Fruit fly (Drosophila melanogaster) whole organism, embryonic: ENCODE data around the gene amrt.

ENCODE experiments used
- Atf3 ChIP-seq: fragments of 200-800 bp; sonication (Bioruptor generic); optimal IDR thresholded peaks from 3 replicates; lab custom pipeline; 2016; ENCODE audit warnings: missing biosample characterization, missing genetic modification characterization
- B-H2 ChIP-seq: fragments of 200-800 bp; sonication (Bioruptor generic); optimal IDR thresholded peaks from 2 replicates; lab custom pipeline; 2018; ENCODE audit warnings: missing biosample characterization, mild to moderate bottlenecking, missing genetic modification characterization
- Bgb ChIP-seq: fragments of 200-800 bp; sonication (Bioruptor generic); IDR thresholded peaks from 2 replicates; pipeline ENCODE4 v1.3.6; 2022; ENCODE audit warnings: missing biosample characterization, missing genetic modification characterization; ENCODE audit not compliant: partially characterized antibody
- CG10147 ChIP-seq: fragments of 200-800 bp; sonication (Bioruptor generic); optimal IDR thresholded peaks from 2 replicates; lab custom pipeline; 2019; ENCODE audit warnings: missing biosample characterization, mild to moderate bottlenecking, missing genetic modification characterization, moderate library complexity
- CG1024 ChIP-seq: fragments of 200-800 bp; sonication (Bioruptor generic); IDR thresholded peaks from 2 replicates; pipeline ENCODE4 v1.3.6; 2022; ENCODE audit warnings: missing biosample characterization, missing genetic modification characterization
- CG11723 ChIP-seq: fragments of 200-800 bp; sonication (Bioruptor generic); optimal IDR thresholded peaks from 2 replicates; lab custom pipeline; 2017; ENCODE audit warnings: missing biosample characterization, mild to moderate bottlenecking, missing genetic modification characterization
- CG12219 ChIP-seq: fragments of 200-800 bp; sonication (Bioruptor generic); optimal IDR thresholded peaks from 3 replicates; lab custom pipeline; 2018; ENCODE audit warnings: missing biosample characterization, mild to moderate bottlenecking, missing genetic modification characterization
- CG13287 ChIP-seq: fragments of 200-800 bp; sonication (Bioruptor generic); IDR thresholded peaks from 2 replicates; pipeline ENCODE4 v1.3.6; 2022; ENCODE audit warnings: missing biosample characterization, missing genetic modification characterization; ENCODE audit not compliant: partially characterized antibody
- CG13624 ChIP-seq: fragments of 200-800 bp; sonication (Bioruptor generic); optimal IDR thresholded peaks from 2 replicates; lab custom pipeline; 2016; ENCODE audit warnings: missing biosample characterization, missing genetic modification characterization
- CG16815 ChIP-seq: fragments of 200-800 bp; sonication (Bioruptor generic); optimal IDR thresholded peaks from 3 replicates; lab custom pipeline; 2017; ENCODE audit warnings: missing biosample characterization, mild to moderate bottlenecking, missing genetic modification characterization
- CG17912 ChIP-seq: fragments of 200-800 bp; sonication (Bioruptor generic); optimal IDR thresholded peaks from 2 replicates; lab custom pipeline; 2018; ENCODE audit warnings: missing biosample characterization, mild to moderate bottlenecking, missing genetic modification characterization
- CG18011 ChIP-seq: fragments of 200-800 bp; sonication (Bioruptor generic); optimal IDR thresholded peaks from 2 replicates; lab custom pipeline; 2017; ENCODE audit warnings: missing biosample characterization, missing genetic modification characterization, mild to moderate bottlenecking, moderate library complexity, missing genotype
- CG18476 ChIP-seq: fragments of 200-800 bp; sonication (Bioruptor generic); optimal IDR thresholded peaks from 2 replicates; lab custom pipeline; 2016; ENCODE audit warnings: missing biosample characterization, mild to moderate bottlenecking, missing genetic modification characterization
- CG2129 ChIP-seq: fragments of 200-800 bp; sonication (Bioruptor generic); IDR thresholded peaks from 2 replicates; pipeline ENCODE4 v1.3.6; 2022; ENCODE audit warnings: missing biosample characterization, missing genetic modification characterization; ENCODE audit not compliant: partially characterized antibody
- CG34422 ChIP-seq: fragments of 200-800 bp; sonication (Bioruptor generic); IDR thresholded peaks from 3 replicates; pipeline ENCODE4 v1.3.6; 2022; ENCODE audit warnings: missing biosample characterization, missing genetic modification characterization
- CG3838 ChIP-seq: fragments of 200-800 bp; sonication (Bioruptor generic); optimal IDR thresholded peaks from 3 replicates; lab custom pipeline; 2016; ENCODE audit warnings: missing biosample characterization, missing genetic modification characterization
- CG4282 ChIP-seq: fragments of 200-800 bp; sonication (Bioruptor generic); optimal IDR thresholded peaks from 2 replicates; lab custom pipeline; 2016; ENCODE audit warnings: missing biosample characterization, missing genetic modification characterization
- CG4328 ChIP-seq: fragments of 200-800 bp; sonication (Bioruptor generic); optimal IDR thresholded peaks from 3 replicates; lab custom pipeline; 2017; ENCODE audit warnings: missing biosample characterization, missing genetic modification reagents, missing genetic modification characterization
- CG4424 ChIP-seq: fragments of 200-800 bp; sonication (Bioruptor generic); optimal IDR thresholded peaks from 3 replicates; lab custom pipeline; 2016; ENCODE audit warnings: missing biosample characterization, missing genetic modification characterization
- CG8924 ChIP-seq: fragments of 200-800 bp; optimal IDR thresholded peaks from 3 replicates; lab custom pipeline; 2019; ENCODE audit warnings: missing biosample characterization, mild to moderate bottlenecking, missing genetic modification characterization, moderate library complexity
- CG9817 ChIP-seq: fragments of 200-800 bp; sonication (Bioruptor generic); optimal IDR thresholded peaks from 2 replicates; lab custom pipeline; 2018; ENCODE audit warnings: missing biosample characterization, mild to moderate bottlenecking, missing genetic modification characterization, moderate library complexity
- CG9876 ChIP-seq: fragments of 200-800 bp; sonication (Bioruptor generic); optimal IDR thresholded peaks from 2 replicates; lab custom pipeline; 2016; ENCODE audit warnings: missing biosample characterization, missing genetic modification characterization
- Dbx ChIP-seq: fragments of 200-800 bp; sonication (Bioruptor generic); IDR thresholded peaks from 3 replicates; pipeline ENCODE4 v1.3.6; 2022; ENCODE audit warnings: missing biosample characterization, missing genetic modification characterization
- Dip3 ChIP-seq: fragments of 200-800 bp; sonication (Bioruptor generic); optimal IDR thresholded peaks from 3 replicates; lab custom pipeline; 2016; ENCODE audit warnings: missing biosample characterization, missing genetic modification characterization
- Drgx ChIP-seq: fragments of 200-800 bp; sonication (Bioruptor generic); IDR thresholded peaks from 2 replicates; pipeline ENCODE4 v1.3.6; 2022; ENCODE audit warnings: missing biosample characterization, missing genetic modification characterization
- H15 ChIP-seq: fragments of 200-800 bp; sonication (Bioruptor generic); IDR thresholded peaks from 3 replicates; pipeline ENCODE4 v1.3.6; 2022; ENCODE audit warnings: missing biosample characterization, missing genetic modification characterization
- HmgD ChIP-seq: fragments of 200-800 bp; sonication (Bioruptor generic); optimal IDR thresholded peaks from 3 replicates; lab custom pipeline; 2016; ENCODE audit warnings: missing biosample characterization, missing genetic modification characterization
- Hmr ChIP-seq: fragments of 200-800 bp; sonication (Bioruptor generic); optimal IDR thresholded peaks from 3 replicates; lab custom pipeline; 2017; ENCODE audit warnings: mild to moderate bottlenecking, missing biosample characterization, missing genetic modification reagents, missing genetic modification characterization
- Lim3 ChIP-seq: fragments of 200-800 bp; sonication (Bioruptor generic); IDR thresholded peaks from 2 replicates; pipeline ENCODE4 v1.3.6; 2022; ENCODE audit warnings: missing biosample characterization, missing genetic modification characterization
- Max ChIP-seq: fragments of 200-800 bp; sonication (Bioruptor generic); optimal IDR thresholded peaks from 2 replicates; lab custom pipeline; 2016; ENCODE audit warnings: missing biosample characterization, mild to moderate bottlenecking, missing genetic modification characterization
- Neu2 ChIP-seq: fragments of 200-800 bp; sonication (Bioruptor generic); optimal IDR thresholded peaks from 3 replicates; lab custom pipeline; 2016; ENCODE audit warnings: missing biosample characterization, missing genetic modification characterization, borderline replicate concordance
- Nf-YC ChIP-seq: fragments of 200-800 bp; optimal IDR thresholded peaks from 3 replicates; lab custom pipeline; 2019; ENCODE audit warnings: missing biosample characterization, mild to moderate bottlenecking, missing genetic modification characterization, moderate library complexity
- Spps ChIP-seq: fragments of 200-800 bp; sonication (Bioruptor generic); optimal IDR thresholded peaks from 2 replicates; lab custom pipeline; 2018; ENCODE audit warnings: missing biosample characterization, mild to moderate bottlenecking, missing genetic modification characterization
- Xrp1 ChIP-seq: fragments of 200-800 bp; sonication (Bioruptor generic); IDR thresholded peaks from 2 replicates; pipeline ENCODE4 v1.3.6; 2022; ENCODE audit warnings: missing biosample characterization, missing genetic modification characterization
- ase ChIP-seq: fragments of 200-800 bp; sonication (Bioruptor generic); IDR thresholded peaks from 3 replicates; pipeline ENCODE4 v1.3.6; 2022; ENCODE audit warnings: missing biosample characterization, missing genetic modification characterization
- bsh ChIP-seq, 2 experiments: fragments of 200-800 bp; sonication (Bioruptor generic); optimal IDR thresholded peaks; 2 replicates each; lab custom pipeline; 2017 to 2018; ENCODE audit warnings: mild to moderate bottlenecking in 2 of 2, missing biosample characterization in 2 of 2, missing genetic modification characterization in 2 of 2, moderate library complexity in 1 of 2
- chinmo ChIP-seq: fragments of 200-800 bp; sonication (Bioruptor generic); IDR thresholded peaks from 4 replicates; pipeline ENCODE4 v1.3.6; 2022; ENCODE audit warnings: missing biosample characterization, missing genetic modification characterization; ENCODE audit not compliant: partially characterized antibody
- chm ChIP-seq: fragments of 200-800 bp; sonication (Bioruptor generic); IDR thresholded peaks from 2 replicates; pipeline ENCODE4 v1.3.6; 2022; ENCODE audit warnings: missing biosample characterization, missing genetic modification characterization
- fu2 ChIP-seq: fragments of 200-800 bp; sonication (Bioruptor generic); optimal IDR thresholded peaks from 2 replicates; lab custom pipeline; 2016; ENCODE audit warnings: missing biosample characterization, missing genetic modification characterization
- grn ChIP-seq: fragments of 200-800 bp; sonication (Bioruptor generic); optimal IDR thresholded peaks from 3 replicates; lab custom pipeline; 2017; ENCODE audit warnings: missing biosample characterization, missing genetic modification characterization
- kay ChIP-seq: fragments of 200-800 bp; sonication (Bioruptor generic); optimal IDR thresholded peaks from 2 replicates; lab custom pipeline; 2016; ENCODE audit warnings: missing biosample characterization, missing genetic modification characterization
- lbe ChIP-seq: fragments of 200-800 bp; sonication (Bioruptor generic); optimal IDR thresholded peaks from 2 replicates; lab custom pipeline; 2016; ENCODE audit warnings: missing biosample characterization, mild to moderate bottlenecking, missing genetic modification characterization
- nom ChIP-seq: fragments of 200-800 bp; sonication (Bioruptor generic); optimal IDR thresholded peaks from 2 replicates; lab custom pipeline; 2017; ENCODE audit warnings: missing biosample characterization, missing genetic modification characterization, mild to moderate bottlenecking, moderate library complexity, missing genetic modification reagents
- phol ChIP-seq: fragments of 200-800 bp; sonication (Bioruptor generic); optimal IDR thresholded peaks from 3 replicates; lab custom pipeline; 2018; ENCODE audit warnings: missing biosample characterization, mild to moderate bottlenecking, missing genetic modification characterization, moderate library complexity
- repo ChIP-seq: fragments of 200-800 bp; sonication (Bioruptor generic); optimal IDR thresholded peaks from 2 replicates; lab custom pipeline; 2016; ENCODE audit warnings: missing biosample characterization, missing genetic modification characterization
- salm ChIP-seq: fragments of 200-800 bp; sonication (Bioruptor generic); optimal IDR thresholded peaks from 2 replicates; lab custom pipeline; 2018; ENCODE audit warnings: missing biosample characterization, mild to moderate bottlenecking, missing genetic modification characterization
- sens ChIP-seq: fragments of 200-800 bp; sonication (Bioruptor generic); peaks from one replicate; lab custom pipeline; 2016; ENCODE audit warnings: missing biosample characterization, missing genetic modification characterization
- sens-2 ChIP-seq: fragments of 200-800 bp; sonication (Bioruptor generic); IDR thresholded peaks from 2 replicates; pipeline ENCODE4 v1.3.6; 2022; ENCODE audit warnings: missing biosample characterization, missing genetic modification characterization
- slou ChIP-seq: fragments of 200-800 bp; sonication (Bioruptor generic); optimal IDR thresholded peaks from 3 replicates; lab custom pipeline; 2016; ENCODE audit warnings: missing biosample characterization, missing genetic modification characterization

Gene amrt

dm6 chrX:13781739-13782502 lies at the start of gene amrt, which contains the start of gene CtsB (continued):
- TF ChIP-seq chinmo (GFP tag; lab: Robert Waterston, UW) (peak; percentile 72; the same call in 2 of the 4 replicates), CG11723 (GFP tag; lab: Kevin White, UChicago) (peak; percentile 12), Nf-YC (tag; lab: Kevin White, UChicago) (peak; percentile 52), B-H2 (GFP tag; lab: Kevin White, UChicago) (peak; percentile 20), salm (no peak), slou (no peak), CG18476 (GFP tag; lab: Kevin White, UChicago) (no peak), kay (peak; percentile 28), CG4424 (GFP tag; lab: Kevin White, UChicago) (peak; percentile 53), ase (GFP tag; lab: Robert Waterston, UW) (no peak), H15 (GFP tag; lab: Robert Waterston, UW) (no peak), CG4328 (no peak), CG34422 (GFP tag; lab: Robert Waterston, UW) (0 out of 3 replicates have a peak, but pooled peaks have one; percentile 18), CG18011 (no peak), Spps (tag; lab: Kevin White, UChicago) (no peak), CG3838 (no peak), CG12219 (no peak), Lim3 (GFP tag; lab: Robert Waterston, UW) (no peak), CG13287 (GFP tag; lab: Robert Waterston, UW) (peak; percentile 84), CG10147 (GFP tag; lab: Kevin White, UChicago) (peak; percentile 21), fu2 (GFP tag; lab: Kevin White, UChicago) (peak; percentile 56), sens (peak; percentile 92), chm (GFP tag; lab: Robert Waterston, UW) (no peak), CG2129 (GFP tag; lab: Robert Waterston, UW) (peak; percentile 70), Dbx (GFP tag; lab: Robert Waterston, UW) (0 out of 3 replicates have a peak, but pooled peaks have one; percentile 48), CG9817 (tag; lab: Kevin White, UChicago) (peak; percentile 45), Dip3 (GFP tag; lab: Kevin White, UChicago) (peak; percentile 38), Atf3 (GFP tag; lab: Kevin White, UChicago) (peak; percentile 6), sens-2 (GFP tag; lab: Robert Waterston, UW) (no peak), CG16815 (GFP tag; lab: Kevin White, UChicago) (no peak), nom (GFP tag; lab: Kevin White, UChicago) (peak; percentile 86), Max (GFP tag; lab: Kevin White, UChicago) (peak; percentile 39), phol (tag; lab: Kevin White, UChicago) (peak; percentile 86), repo (GFP tag; lab: Kevin White, UChicago) (peak; percentile 29), Bgb (GFP tag; lab: Robert Waterston, UW) (peak; percentile 78), CG17912 (GFP tag; lab: Kevin White, UChicago) (no peak), bsh (GFP tag; optimal IDR thresholded peaks at IDR 0.05; lab: Kevin White, UChicago) (peak; percentile 18 to 58), CG13624 (GFP tag; lab: Kevin White, UChicago) (peak; percentile 62), CG8924 (tag; lab: Kevin White, UChicago) (peak; percentile 42), CG9876 (GFP tag; lab: Kevin White, UChicago) (peak; percentile 20), CG4282 (GFP tag; lab: Kevin White, UChicago) (no peak), Neu2 (no peak), grn (GFP tag; lab: Kevin White, UChicago) (peak; percentile 46), CG1024 (GFP tag; lab: Robert Waterston, UW) (no peak), Xrp1 (GFP tag; lab: Robert Waterston, UW) (peak; percentile 9; the same call in 1 of the 2 replicates), HmgD (GFP tag; lab: Kevin White, UChicago) (peak; percentile 68), Hmr (GFP tag; lab: Kevin White, UChicago) (peak; percentile 43), Drgx (GFP tag; lab: Robert Waterston, UW) (peak; percentile 62), lbe (peak; percentile 56)
